Fruit fly (Drosophila melanogaster) S2 (cell line): Measurements from ENCODE around the gene moody.
A peak's percentile ranks its signal among the peaks of the same experiment; 100 is the strongest.

ENCODE experiments used
- CG8478 ChIP-seq: fragments of >200 bp; optimal IDR thresholded peaks from 2 replicates; lab custom pipeline; 2018
- CTCF ChIP-seq, 2 experiments: fragments of >200 bp; optimal IDR thresholded peaks; 2 replicates each; lab custom pipeline; 2018

The moody gene

DNA sequence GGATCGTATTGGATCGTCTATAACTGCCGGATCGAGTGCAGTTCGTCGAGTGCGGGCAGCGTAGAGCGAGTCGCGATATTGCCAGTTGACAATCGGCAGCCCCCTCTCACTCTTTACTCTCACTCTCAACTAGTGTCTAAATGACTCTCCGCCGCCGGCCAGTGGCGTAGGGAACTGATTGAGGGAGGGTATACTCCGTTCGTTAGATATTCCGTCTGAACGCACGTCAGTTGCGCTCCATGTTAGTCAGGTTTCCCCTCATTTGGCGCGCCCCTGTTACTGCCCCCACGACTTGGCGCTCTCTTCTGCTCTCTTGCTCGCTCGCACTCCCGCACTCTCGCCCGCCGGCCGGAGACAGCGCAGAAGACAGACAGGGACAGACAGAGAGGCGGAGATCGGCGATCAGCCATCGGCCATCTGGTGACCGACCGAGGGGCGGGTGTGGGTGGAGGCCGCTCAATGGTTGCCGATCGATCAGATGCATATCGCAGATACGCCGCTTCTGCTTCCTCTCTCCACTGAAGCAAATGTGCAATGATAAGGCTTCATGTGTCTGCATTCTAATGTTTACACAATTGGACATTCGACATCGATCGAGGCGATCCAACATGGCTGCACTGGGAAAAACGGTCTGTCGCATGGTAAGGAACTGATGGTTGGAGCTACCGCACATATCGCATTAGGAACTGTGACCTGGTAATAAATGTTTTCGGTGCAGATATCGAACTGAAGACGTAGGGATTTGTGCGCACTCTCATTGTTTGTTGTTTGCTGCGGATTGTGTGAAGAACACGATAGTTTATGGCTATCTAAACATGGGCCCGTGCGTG lies at the start of gene moody:
moody (minus strand) TSS at position 51 of the 830 bp plus-strand sequence.
- TF ChIP-seq CTCF (optimal IDR thresholded peaks at IDR 0.05; lab: Kevin White, UChicago) (no peak), CG8478 (lab: Kevin White, UChicago) (no peak)

DNA sequence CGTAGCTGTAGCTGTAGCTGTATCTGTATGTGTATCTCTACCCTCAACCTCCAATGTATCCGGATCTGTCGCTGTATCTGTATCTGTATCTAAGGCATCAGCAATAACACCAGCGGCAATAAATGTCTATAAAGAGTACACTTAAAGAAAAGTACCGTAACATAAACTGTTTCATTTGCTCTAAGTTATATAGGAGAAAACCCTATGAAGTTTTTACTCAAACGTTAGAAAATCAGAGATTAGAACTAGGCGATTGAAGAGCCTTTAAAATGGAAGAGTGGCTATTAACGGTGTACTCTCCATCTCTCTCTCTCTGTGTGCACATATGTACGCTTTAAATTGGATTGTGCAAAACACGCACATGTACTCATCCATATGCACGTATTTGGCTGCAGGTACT lies 48.3 kb upstream of the moody start:
- TF ChIP-seq CTCF (optimal IDR thresholded peaks at IDR 0.05; lab: Kevin White, UChicago), result no peak
- TF ChIP-seq CG8478 (lab: Kevin White, UChicago), result no peak

DNA sequence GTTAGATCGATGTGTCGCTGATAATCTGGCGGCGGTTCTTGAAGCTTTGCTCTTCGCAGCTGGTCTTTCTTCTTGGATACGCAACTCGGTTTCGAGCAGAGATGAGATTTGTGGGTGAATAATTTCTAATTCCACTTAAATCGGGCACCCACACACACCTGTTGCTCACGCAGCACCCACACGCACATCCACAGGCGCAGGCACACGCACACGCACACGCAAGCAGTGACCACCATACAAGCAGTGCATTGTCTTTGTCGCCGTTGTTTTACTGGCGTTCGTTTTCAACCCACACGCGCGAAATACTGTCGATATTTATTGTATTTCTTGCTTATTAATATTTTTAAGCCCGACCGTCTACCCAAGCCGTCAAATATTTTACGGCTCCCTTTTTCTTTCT lies 46.4 kb upstream of the moody start:
- TF ChIP-seq CG8478 (lab: Kevin White, UChicago) (no peak), CTCF (optimal IDR thresholded peaks at IDR 0.05; lab: Kevin White, UChicago) (no peak)

DNA sequence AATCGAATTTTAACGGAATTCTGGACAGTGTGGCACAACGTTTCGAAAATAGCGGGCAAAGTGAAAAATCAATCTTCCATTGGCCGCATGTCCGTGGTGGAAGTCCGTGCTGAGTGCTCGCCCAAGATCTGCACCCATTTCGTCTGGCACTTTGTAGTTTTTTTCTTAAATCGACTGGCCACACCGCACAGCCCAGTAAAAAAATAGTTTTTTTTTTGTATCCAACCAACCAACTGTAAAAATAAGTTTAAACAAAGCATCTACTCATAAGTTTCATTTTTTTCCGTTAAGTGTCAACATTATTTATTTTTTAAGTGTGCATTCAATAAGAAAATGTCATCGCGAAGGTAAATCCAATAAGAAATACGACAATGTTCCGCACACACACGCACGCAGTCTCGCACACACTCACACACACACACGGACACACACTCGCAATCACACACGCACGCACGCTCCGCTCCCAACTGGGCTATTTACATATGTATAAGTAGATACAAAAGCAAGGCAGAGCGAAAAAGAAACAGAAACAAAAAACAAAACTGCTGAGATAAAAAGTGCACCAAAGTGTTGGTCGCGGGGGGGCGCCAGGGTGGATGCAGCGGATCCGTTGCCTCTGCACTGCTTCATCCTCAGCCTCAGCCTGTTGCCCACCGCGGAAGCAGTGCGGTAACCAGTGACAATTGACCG lies 44.3 kb upstream of the moody start, which contains the start of gene csw:
csw (plus strand) TSS at position 163 of the 690 bp plus-strand sequence.
- TF ChIP-seq CTCF (optimal IDR thresholded peaks at IDR 0.05; lab: Kevin White, UChicago), result peak; percentile 58 to 78
- no peak for TF ChIP-seq CG8478 (lab: Kevin White, UChicago)

DNA sequence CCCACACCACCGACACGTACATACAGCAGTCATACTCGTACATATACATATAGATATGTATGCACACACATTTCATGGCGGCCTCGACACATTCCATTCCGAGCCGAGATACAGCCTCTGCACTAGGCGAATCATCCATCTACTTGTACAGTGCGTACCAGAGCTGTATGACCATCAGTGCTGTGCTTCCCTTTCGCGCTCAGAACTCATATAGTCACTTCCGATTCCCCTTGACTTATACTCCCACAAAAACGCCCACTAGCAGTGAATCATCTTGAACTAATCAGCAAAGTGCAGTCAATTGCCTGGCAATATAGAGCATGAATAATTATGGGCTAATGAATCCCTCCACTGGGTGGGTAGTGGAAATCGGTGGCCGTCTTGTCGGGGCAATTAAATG lies 39.9 kb upstream of the moody start:
- TF ChIP-seq CG8478 (lab: Kevin White, UChicago), result no peak
- no peak for TF ChIP-seq CTCF (optimal IDR thresholded peaks at IDR 0.05; lab: Kevin White, UChicago)

DNA sequence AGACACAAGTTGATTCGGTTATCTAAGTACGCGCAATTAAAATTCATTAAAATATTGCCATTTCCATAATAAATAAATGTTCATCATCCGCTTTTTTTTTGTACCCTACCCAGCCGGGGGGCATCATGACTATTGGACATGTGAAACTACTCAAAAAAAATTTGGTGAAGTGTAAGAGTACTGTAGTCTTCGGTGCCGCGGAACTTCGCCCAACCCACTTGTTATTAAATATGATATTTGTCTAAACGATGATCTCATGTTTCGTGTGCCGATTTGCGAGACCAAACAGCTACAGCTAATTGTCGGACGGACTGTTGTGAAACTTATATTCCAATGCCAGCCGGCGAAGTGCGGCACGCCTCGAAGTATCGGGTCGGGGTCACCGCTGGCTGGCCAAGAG lies 38.9 kb upstream of the moody start:
- TF ChIP-seq CTCF (optimal IDR thresholded peaks at IDR 0.05; lab: Kevin White, UChicago) (no peak), CG8478 (lab: Kevin White, UChicago) (no peak)

DNA sequence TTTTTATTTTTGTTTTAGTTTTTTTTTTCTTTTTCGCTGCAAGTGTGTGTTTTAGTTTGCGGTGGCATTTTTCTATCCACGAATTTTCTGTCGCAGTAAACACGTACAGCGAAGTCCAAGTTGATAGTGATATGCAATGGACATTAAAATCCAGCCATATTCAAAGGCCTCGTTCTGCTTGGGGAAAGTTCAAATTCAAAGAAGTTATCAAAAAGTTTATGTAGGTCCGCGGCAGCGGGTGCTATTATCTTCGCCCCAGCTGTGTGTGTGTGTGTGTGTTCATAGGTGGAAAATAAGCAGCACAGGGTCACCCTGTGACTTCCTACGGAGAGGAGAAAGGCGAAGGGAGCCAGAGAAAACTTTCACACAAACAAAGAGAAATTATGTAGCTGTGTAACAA lies 37.6 kb upstream of the moody start:
- no peak for TF ChIP-seq CTCF (optimal IDR thresholded peaks at IDR 0.05; lab: Kevin White, UChicago)
- TF ChIP-seq CG8478 (lab: Kevin White, UChicago), result no peak

DNA sequence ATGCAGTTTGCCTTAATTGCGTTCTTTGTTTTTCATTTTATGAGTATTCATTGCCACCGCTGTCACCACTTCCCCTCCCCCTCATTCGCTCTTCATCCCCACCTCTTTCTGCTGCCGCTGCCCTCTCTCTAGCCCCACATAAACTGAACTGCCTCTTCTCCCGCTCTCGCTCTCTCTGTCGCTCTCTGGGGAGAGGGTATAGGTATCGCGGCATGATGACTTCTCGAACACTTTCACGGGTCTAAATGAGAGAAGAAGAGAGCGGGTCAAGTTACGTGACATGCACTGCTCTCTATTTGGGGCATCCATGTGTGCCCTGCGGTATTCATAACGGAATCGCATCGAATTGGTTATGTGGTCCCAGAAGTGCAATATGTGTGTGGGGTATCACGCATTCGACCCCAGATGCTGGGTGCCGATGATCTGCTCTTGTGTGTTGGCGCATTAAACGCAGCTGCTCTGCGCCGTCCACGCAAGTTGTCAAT lies 33.8 kb upstream of the moody start:
- TF ChIP-seq CTCF (optimal IDR thresholded peaks at IDR 0.05; lab: Kevin White, UChicago) (no peak), CG8478 (lab: Kevin White, UChicago) (no peak)

DNA sequence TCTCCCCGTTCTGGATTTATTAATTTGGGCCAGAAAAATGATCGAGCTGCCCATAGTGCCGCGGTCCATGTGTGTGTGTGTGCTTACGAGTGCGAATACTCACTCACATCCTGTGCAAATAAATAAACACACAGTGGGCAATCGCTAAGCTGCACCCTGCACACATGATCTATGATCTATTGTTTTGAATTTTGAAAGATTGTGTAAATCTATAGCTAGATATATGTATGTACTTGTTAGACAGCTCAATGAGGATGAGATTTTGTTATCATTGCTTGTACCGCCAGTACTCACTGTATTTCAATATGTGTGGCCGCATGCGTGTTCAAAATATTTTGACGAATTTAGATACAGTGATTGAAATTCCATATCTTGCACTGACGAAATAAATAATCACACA lies 33.2 kb upstream of the moody start:
- TF ChIP-seq CTCF (optimal IDR thresholded peaks at IDR 0.05; lab: Kevin White, UChicago) (no peak), CG8478 (lab: Kevin White, UChicago) (no peak)

DNA sequence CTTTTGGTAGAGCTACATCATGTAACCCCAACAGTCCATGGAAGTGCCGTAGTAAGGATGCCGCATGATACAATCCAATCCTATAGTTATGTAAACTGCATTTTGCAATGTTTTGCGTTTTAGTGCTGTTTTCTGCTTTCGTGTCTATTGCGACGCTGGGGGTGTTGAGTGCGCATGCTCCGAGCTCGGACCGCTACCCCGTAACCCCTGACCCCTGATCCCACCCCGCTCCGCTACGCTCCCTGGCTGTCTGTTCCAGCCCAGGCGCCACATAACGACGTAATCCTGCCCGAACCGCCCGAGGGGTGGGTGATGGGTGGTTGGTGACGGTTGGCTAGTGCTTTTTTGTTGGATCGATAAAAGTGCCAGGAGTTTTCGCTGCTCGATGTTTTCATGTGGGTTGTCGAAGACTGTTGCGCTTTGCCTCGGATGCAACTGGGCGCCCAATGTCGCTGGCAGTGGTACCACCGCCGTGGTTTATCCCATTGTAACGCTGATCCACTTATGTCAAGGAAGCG lies 32.0 kb upstream of the moody start:
- TF ChIP-seq CTCF (optimal IDR thresholded peaks at IDR 0.05; lab: Kevin White, UChicago) (no peak), CG8478 (lab: Kevin White, UChicago) (no peak)

DNA sequence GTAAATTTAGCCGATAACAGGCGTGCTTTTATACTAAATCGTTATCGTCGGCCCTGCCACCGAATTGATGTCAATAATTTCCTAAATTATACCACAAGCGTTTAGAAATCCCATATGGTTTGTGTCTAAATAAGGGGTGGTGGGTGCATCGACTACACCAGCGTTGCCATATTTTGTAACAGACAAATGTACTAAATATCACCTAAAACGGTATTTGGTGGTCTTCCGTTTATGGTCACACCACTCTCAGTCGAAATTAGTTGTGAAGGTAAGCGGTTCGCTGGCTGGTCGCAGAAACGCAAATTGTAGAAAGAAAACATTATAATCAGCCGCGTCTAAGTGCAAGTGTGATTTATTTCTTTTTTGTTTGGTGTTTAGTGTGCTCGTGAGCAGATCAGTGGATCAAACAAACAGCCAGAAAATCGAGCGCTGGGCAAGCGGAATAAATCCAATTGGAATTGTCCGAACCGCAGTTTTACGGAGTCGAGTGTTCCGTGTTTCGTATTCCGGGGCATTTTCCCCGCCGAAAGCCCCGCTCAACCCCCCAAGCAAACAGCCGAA lies 30.5 kb upstream of the moody start, which contains the start of the genes CG16903 and Unc-76:
CG16903 (minus strand) TSS at position 39 of the 561 bp plus-strand sequence.
Unc-76 (plus strand) TSS at position 244 of the 561 bp plus-strand sequence.
- no peak for TF ChIP-seq CG8478 (lab: Kevin White, UChicago)
- TF ChIP-seq CTCF (optimal IDR thresholded peaks at IDR 0.05; lab: Kevin White, UChicago), result peak; percentile 57 to 65

DNA sequence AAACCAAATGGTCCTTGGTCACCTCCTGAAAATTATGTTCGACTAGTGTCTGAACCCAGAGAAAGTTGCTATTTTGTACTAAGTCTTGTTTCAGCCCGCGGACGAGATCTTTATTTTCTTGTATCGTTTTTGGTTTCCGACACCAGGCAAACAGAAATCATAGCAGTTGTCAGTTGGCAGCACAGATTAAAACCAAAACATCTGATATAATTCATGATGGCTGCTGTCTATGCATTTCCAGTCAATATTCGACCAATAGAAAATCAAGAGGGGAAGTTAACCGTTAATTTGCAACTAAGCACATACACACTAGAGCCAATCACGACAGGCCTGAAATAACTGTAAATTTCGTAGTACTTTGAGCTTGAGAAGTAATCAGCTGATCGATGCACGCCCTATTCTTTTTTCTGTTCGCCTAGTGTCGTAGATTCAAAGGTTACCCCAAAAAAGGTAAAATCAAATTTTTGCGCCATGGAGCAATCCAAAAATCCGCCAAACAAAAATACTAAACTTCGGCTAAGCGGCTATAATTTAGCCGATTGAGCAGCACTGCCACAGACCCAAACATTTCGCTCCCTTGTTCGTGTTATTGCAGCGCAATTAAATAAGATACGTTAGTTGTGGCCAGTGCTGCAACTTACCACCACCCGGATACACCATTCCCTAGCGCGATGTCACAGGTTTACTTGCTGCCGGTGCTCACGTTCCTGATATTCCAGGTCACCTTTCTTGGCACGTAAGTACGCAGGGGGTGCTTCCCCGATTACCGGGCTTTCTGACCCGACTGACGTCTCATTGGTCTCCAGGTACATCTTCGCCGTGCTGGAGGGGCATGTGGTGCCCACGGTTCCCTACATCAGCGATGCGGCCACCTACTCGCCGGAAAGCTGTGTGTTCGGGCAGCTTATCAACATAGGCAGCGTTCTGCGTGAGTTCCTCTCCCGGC lies 26.8 kb upstream of the moody start, which contains the start of gene CG4025:
CG4025 (plus strand) TSS at position 555 of the 946 bp plus-strand sequence.
- TF ChIP-seq CG8478 (lab: Kevin White, UChicago) (no peak), CTCF (optimal IDR thresholded peaks at IDR 0.05; lab: Kevin White, UChicago) (no peak)

DNA sequence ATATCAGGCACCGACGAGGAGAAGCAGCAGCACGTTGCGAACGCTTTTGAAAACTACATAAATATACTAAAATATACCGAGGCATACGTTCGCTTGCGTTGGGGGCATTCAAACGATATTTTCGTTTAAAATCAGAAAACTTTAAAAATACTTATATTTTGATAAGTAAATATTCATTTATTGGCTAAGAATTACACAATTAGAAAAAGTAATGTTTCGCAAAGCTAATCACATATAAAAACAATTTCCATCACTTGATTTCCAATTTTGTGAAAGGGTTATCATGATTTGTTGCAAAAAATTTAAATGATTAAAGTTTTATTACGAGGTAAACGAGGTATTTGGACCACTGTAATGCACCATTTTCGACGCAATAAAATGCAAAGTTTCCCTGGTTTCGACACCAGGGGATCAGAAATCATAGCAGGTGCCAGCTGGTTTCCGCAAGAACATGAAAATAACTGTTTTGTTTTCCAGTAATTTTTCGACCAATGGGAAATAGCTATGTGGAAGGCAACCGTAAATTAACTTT lies 26.0 kb upstream of the moody start, which contains the start of gene CG4045:
CG4045 (minus strand) TSS at position 55 of the 532 bp plus-strand sequence.
- TF ChIP-seq CTCF (optimal IDR thresholded peaks at IDR 0.05; lab: Kevin White, UChicago) (no peak), CG8478 (lab: Kevin White, UChicago) (no peak)
